Worm (Caenorhabditis elegans): ENCODE results near the gene BE10.1.

DNA sequence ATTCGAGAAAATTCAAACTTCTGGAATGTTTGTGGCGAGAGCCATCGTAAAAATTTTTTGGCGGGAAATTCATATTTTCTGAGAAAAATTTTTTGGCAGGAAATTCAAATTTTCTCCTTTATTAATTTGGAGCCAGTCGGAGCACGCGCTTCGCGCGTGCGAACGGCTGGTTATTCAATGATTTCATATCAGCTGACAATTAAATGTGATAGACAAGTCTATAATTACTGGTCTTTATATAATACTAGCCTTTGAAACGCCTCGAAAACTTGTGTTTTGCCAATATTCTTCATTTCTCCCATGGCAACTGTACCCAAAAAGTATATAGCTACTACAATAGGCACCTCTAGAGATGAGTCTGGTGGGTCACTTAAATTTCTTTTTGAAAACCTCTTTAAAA lies 34.3 kb downstream of the BE10.1 start, which contains the start of gene srw-10:
- TF ChIP-seq ztf-18 (tag; optimal IDR thresholded peaks at IDR 0.05) = no peak
- TF ChIP-seq nfya-1 (tag; optimal IDR thresholded peaks at IDR 0.05; ENCODE audit: borderline replicate concordance, insufficient read depth) = no peak
- no peak for TF ChIP-seq hlh-26 (GFP tag; conservative IDR thresholded peaks at IDR 0.05)
